Fruit fly (Drosophila melanogaster) Kc167 (cell line): ENCODE measurements around the gene CG32086.

Experiments used
- Myc ChIP-seq: fragments of >200 bp; optimal IDR thresholded peaks from 2 replicates; lab custom pipeline; 2017; ENCODE audit warnings: missing external identifiers
- Sin3A ChIP-seq: fragments of >200 bp; optimal IDR thresholded peaks from 2 replicates; lab custom pipeline; 2018; ENCODE audit warnings: missing external identifiers
- h ChIP-seq: fragments of >200 bp; optimal IDR thresholded peaks from 3 replicates; lab custom pipeline; 2018; ENCODE audit warnings: missing external identifiers
- insv ChIP-seq: fragments of >200 bp; optimal IDR thresholded peaks from 3 replicates; lab custom pipeline; 2018; ENCODE audit warnings: missing external identifiers
- psq ChIP-seq: fragments of >200 bp; optimal IDR thresholded peaks from 2 replicates; lab custom pipeline; 2017; ENCODE audit warnings: missing external identifiers
- ttk ChIP-seq: sonication (Bioruptor generic); optimal IDR thresholded peaks from 2 replicates; lab custom pipeline; 2017; ENCODE audit warnings: missing external identifiers

DNA sequence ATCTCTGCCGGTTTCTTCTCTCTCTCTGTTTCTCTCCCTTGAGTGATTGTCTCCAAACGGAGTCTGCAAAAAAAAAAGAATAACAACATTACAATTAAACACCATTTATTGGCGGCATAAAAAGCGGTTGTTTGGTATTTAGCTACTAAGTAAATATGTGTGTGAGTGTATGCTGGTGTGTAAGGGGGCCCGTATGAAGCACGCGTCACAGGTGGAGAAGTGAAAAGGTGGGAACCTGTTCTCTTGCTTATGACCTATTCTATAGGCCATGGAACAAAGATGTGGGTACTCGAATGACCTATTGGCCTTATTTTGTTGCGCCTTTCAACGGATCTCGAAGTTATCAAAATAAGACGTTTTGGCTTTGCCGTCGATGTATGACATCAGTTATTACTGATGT, 4.7 kb upstream of the CG32086 start:
- TF ChIP-seq Myc (lab: Kevin White, UChicago) = no peak
- no peak for TF ChIP-seq h (lab: Kevin White, UChicago)
- TF ChIP-seq Sin3A (lab: Kevin White, UChicago) = no peak
- no peak for TF ChIP-seq insv (lab: Kevin White, UChicago)
- TF ChIP-seq psq (lab: Kevin White, UChicago) = no peak
- no peak for TF ChIP-seq ttk (lab: Kevin White, UChicago)
